Worm (Caenorhabditis elegans) whole organism, L4 larva: Measurements from ENCODE around the gene aqp-12.

Experiments used
- F49E8.2 ChIP-seq: sonication (generic microtip); optimal IDR thresholded peaks from 2 replicates; lab custom pipeline; 2016; ENCODE audit warnings: missing compliant biosample characterization, mild to moderate bottlenecking, missing genetic modification characterization, borderline replicate concordance
- aly-2 ChIP-seq: sonication (generic microtip); optimal IDR thresholded peaks from 2 replicates; lab custom pipeline; 2018; ENCODE audit warnings: missing biosample characterization, missing genetic modification characterization
- egl-27 ChIP-seq: sonication (generic microtip); optimal IDR thresholded peaks from 3 replicates; lab custom pipeline; 2017; ENCODE audit warnings: missing biosample characterization, missing genetic modification reagents, missing genetic modification characterization
- fos-1 ChIP-seq: fragments of 150-350 bp; optimal IDR thresholded peaks from 2 replicates; lab custom pipeline; 2014; ENCODE audit warnings: missing biosample characterization, missing genetic modification characterization
- mdl-1 ChIP-seq, 2 experiments: fragments of 150-350 bp in 1 of 2; sonication (generic microtip) in 1 of 2; optimal IDR thresholded peaks; 2 replicates each; lab custom pipeline; 2014 to 2017; ENCODE audit warnings: missing biosample characterization in 2 of 2, missing genetic modification characterization in 2 of 2
- mes-2 ChIP-seq: sonication (generic microtip); optimal IDR thresholded peaks from 2 replicates; lab custom pipeline; 2016; ENCODE audit warnings: missing genotype, mild to moderate bottlenecking, missing genetic modification characterization, missing compliant biosample characterization; ENCODE audit not compliant: poor library complexity, severe bottlenecking
- nhr-102 ChIP-seq: sonication (generic microtip); optimal IDR thresholded peaks from 2 replicates; lab custom pipeline; 2016; ENCODE audit warnings: mild to moderate bottlenecking, missing genetic modification characterization, moderate library complexity, missing compliant biosample characterization
- nhr-237 ChIP-seq: sonication (generic microtip); optimal IDR thresholded peaks from 2 replicates; lab custom pipeline; 2017; ENCODE audit warnings: missing biosample characterization, missing genetic modification characterization
- nhr-28 ChIP-seq: fragments of 150-350 bp; optimal IDR thresholded peaks from 2 replicates; lab custom pipeline; 2014; ENCODE audit warnings: missing biosample characterization, missing genetic modification characterization
- nhr-41 ChIP-seq: fragments of 200-800 bp; sonication (Bioruptor generic); IDR thresholded peaks from 2 replicates; pipeline ENCODE4 v1.3.6; 2022; ENCODE audit warnings: missing genetic modification reagents, missing genetic modification characterization, missing compliant biosample characterization
- nhr-76 ChIP-seq: fragments of 150-350 bp; optimal IDR thresholded peaks from 2 replicates; lab custom pipeline; 2014; ENCODE audit warnings: missing biosample characterization, missing genetic modification characterization
- nhr-77 ChIP-seq: fragments of 150-350 bp; optimal IDR thresholded peaks from 2 replicates; lab custom pipeline; 2014; ENCODE audit warnings: missing biosample characterization, missing genetic modification characterization
- zag-1 ChIP-seq: fragments of 150-350 bp; optimal IDR thresholded peaks from 2 replicates; lab custom pipeline; 2014; ENCODE audit warnings: missing biosample characterization, missing genetic modification characterization

ce11 chrII:12249042-12249441, 46.0 kb downstream of the aqp-12 start, which contains the start of gene tag-276:
- no peak for TF ChIP-seq nhr-237 (tag; lab: Kevin White, UChicago)
- TF ChIP-seq mes-2 (tag; lab: Kevin White, UChicago): no peak
- TF ChIP-seq nhr-76 (tag; lab: Kevin White, UChicago): no peak
- no peak for TF ChIP-seq nhr-28 (tag; lab: Kevin White, UChicago)
- TF ChIP-seq nhr-77: no peak
- TF ChIP-seq egl-27 (tag; lab: Kevin White, UChicago): no peak
- no peak for TF ChIP-seq nhr-102 (tag; lab: Kevin White, UChicago)
- no peak for TF ChIP-seq zag-1 (tag; lab: Kevin White, UChicago)
- TF ChIP-seq mdl-1 (tag; optimal IDR thresholded peaks at IDR 0.05; lab: Kevin White, UChicago): no peak
- no peak for TF ChIP-seq F49E8.2 (tag; lab: Kevin White, UChicago)
- TF ChIP-seq aly-2 (tag; lab: Kevin White, UChicago): no peak
- no peak for TF ChIP-seq fos-1 (tag; lab: Kevin White, UChicago)
- no peak for TF ChIP-seq nhr-41 (GFP tag; lab: Robert Waterston, UW)
